Fruit fly (Drosophila melanogaster): ENCODE results near the gene CG12608.

DNA sequence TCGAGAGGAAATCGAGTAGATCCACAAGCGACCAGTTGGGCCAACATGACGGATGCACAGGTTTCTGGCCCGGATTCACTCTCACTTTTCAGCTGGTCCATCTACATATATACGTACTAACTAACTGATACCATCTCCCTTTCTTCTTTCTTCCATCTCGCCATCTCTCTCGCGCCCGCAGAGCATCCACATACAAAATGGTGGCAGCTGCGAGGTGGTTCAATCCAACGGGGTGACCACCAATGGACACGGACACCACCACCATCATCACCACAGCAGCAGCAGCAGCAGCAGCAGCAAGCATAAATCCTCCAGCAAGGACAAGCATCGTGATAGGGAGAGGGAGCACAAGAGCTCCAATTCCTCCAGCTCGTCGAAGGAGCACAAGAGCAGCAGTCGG is 23.5 kb downstream of the CG12608 start:
- no peak for TF ChIP-seq Sin3A (optimal IDR thresholded peaks at IDR 0.05)
- TF ChIP-seq psq (optimal IDR thresholded peaks at IDR 0.05), result no peak
